Fruit fly (Drosophila melanogaster) whole organism, embryonic: ENCODE results near the gene Suv3.

ENCODE experiments used
- Bteb2 ChIP-seq: fragments of 200-800 bp; sonication (Bioruptor generic); optimal IDR thresholded peaks from 2 replicates; lab custom pipeline; 2016; ENCODE audit warnings: missing biosample characterization, missing genetic modification characterization
- CG10979 ChIP-seq: fragments of 200-800 bp; sonication (Bioruptor generic); optimal IDR thresholded peaks from 2 replicates; lab custom pipeline; 2018; ENCODE audit warnings: missing biosample characterization, mild to moderate bottlenecking, missing genetic modification characterization, moderate library complexity
- CG12104 ChIP-seq: fragments of 200-800 bp; sonication (Bioruptor generic); optimal IDR thresholded peaks from 3 replicates; lab custom pipeline; 2016; ENCODE audit warnings: missing biosample characterization, missing genetic modification characterization
- CG1602 ChIP-seq: fragments of 200-800 bp; sonication (Bioruptor generic); optimal IDR thresholded peaks from 3 replicates; lab custom pipeline; 2016; ENCODE audit warnings: missing biosample characterization, missing genetic modification characterization
- CG3163 ChIP-seq: fragments of 200-800 bp; sonication (Bioruptor generic); optimal IDR thresholded peaks from 3 replicates; lab custom pipeline; 2016; ENCODE audit warnings: missing biosample characterization, missing genetic modification characterization
- CG3847 ChIP-seq: fragments of 200-800 bp; sonication (Bioruptor generic); IDR thresholded peaks from 2 replicates; pipeline ENCODE4 v1.3.6; 2022; ENCODE audit warnings: missing biosample characterization, missing genetic modification characterization
- CG6689 ChIP-seq: fragments of 200-800 bp; sonication (Bioruptor generic); IDR thresholded peaks from 2 replicates; pipeline ENCODE4 v1.3.6; 2022; ENCODE audit warnings: missing biosample characterization, missing genetic modification characterization
- Dll ChIP-seq: fragments of 200-800 bp; sonication (Bioruptor generic); IDR thresholded peaks from 4 replicates; pipeline ENCODE4 v1.3.6; 2022; ENCODE audit warnings: missing biosample characterization, missing genetic modification characterization; ENCODE audit not compliant: partially characterized antibody
- Dref ChIP-seq: fragments of 200-800 bp; sonication (Bioruptor generic); IDR thresholded peaks from 2 replicates; pipeline ENCODE4 v1.3.6; 2022; ENCODE audit warnings: missing biosample characterization, missing genetic modification characterization
- esg ChIP-seq: fragments of 200-800 bp; sonication (Bioruptor generic); conservative IDR thresholded peaks from 2 replicates; pipeline ENCODE4 v1.3.6; 2022; ENCODE audit warnings: missing biosample characterization, missing genetic modification characterization
- ftz-f1 ChIP-seq: fragments of 200-800 bp; sonication (Bioruptor generic); optimal IDR thresholded peaks from 2 replicates; lab custom pipeline; 2016; ENCODE audit warnings: missing biosample characterization, missing genetic modification characterization
- insv ChIP-seq, 2 experiments: fragments of 200-800 bp; sonication (Bioruptor generic); optimal IDR thresholded peaks; 3 replicates each; lab custom pipeline; 2016 to 2018; ENCODE audit warnings: missing biosample characterization in 2 of 2, missing genetic modification characterization in 2 of 2

dm6 chr3R:4266470-4266869, 44.9 kb upstream of the Suv3 start, which contains the start of gene CG1092:
- TF ChIP-seq Dll (GFP tag; lab: Robert Waterston, UW) (no peak), Bteb2 (no peak), CG10979 (tag; lab: Kevin White, UChicago) (no peak), esg (no peak), Dref (GFP tag; lab: Robert Waterston, UW) (no peak), CG12104 (GFP tag; lab: Kevin White, UChicago) (no peak), insv (GFP tag; optimal IDR thresholded peaks at IDR 0.05; lab: Kevin White, UChicago) (no peak), CG6689 (no peak), CG1602 (GFP tag; lab: Kevin White, UChicago) (no peak), ftz-f1 (GFP tag; lab: Kevin White, UChicago) (no peak), CG3163 (GFP tag; lab: Kevin White, UChicago) (no peak), CG3847 (GFP tag; lab: Robert Waterston, UW) (no peak)
